Fruit fly (Drosophila melanogaster) ovary, adult (tissue): ENCODE data around the gene dlt.

ENCODE experiments used
- CG17801 ChIP-seq: fragments of 200-800 bp; optimal IDR thresholded peaks from 2 replicates; lab custom pipeline; 2019; ENCODE audit warnings: missing biosample characterization, mild to moderate bottlenecking, missing genetic modification characterization, moderate library complexity; ENCODE audit not compliant: partially characterized antibody

The dlt gene

DNA sequence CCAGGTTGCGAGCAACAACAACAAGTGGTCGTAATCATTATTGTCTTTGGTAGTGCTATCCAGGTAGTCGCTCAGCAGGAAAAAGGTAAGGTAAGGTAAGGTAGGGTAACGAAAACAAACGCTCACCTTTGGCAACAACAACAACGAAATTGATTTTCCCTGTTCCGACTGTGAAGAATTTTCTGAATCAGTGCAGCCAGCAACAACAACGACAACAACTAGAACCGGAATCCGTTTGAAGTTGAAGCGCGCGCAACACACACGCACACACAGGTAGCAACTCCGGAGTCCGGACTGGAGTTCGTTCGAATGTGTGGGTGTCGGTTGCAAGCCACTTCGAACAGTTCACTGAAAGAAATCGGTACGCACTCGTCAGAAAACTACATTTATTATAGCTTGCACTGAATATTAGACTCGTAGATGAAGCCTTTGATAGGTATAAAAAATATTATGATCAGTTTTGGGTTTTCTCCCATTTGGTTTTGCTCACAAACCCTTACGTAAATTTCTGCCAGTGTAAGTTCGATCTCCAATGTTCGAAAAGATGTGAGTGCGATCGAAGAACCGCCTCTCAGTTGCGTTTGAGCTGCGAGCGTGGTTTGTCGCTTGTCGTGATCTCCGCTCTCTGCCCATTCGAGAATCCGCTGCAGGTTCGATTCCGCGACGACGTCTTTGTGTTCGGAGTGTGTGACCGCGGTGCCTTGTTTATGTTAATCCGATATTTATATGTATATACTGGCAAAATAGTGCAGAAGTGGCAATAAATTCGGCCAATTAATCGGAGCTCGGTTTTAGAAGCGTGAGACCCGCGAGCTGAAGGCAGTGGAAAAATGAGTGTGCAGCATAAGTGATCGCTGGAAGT lies 48.6 kb downstream of the dlt start, which contains the start of gene CG13921:
TSS of gene CG13921 (plus strand) at position 570 of the 862 bp plus-strand sequence.
- peak; percentile 98 for TF ChIP-seq CG17801 (GFP tag; lab: Kevin White, UChicago)

DNA sequence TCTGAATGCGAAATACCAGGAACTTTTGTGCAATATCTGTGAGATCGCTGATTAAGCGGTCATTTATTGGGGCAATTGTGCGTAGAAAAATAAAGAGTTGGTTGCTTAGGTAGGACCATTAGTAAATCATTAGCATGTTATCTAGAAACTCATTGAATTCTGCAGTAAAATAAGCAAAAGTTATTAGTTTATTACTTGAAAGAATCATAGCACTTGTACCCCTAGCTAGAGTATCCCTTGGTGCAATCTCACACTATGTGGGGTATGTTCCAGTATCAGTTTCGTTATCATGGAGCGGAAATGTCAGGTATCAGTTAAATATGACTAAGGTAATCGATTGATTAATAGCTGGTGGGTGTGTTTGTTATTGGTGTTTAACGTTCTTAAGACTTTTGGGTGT lies 49.7 kb downstream of the dlt start:
- TF ChIP-seq CG17801 (GFP tag; lab: Kevin White, UChicago) = no peak

DNA sequence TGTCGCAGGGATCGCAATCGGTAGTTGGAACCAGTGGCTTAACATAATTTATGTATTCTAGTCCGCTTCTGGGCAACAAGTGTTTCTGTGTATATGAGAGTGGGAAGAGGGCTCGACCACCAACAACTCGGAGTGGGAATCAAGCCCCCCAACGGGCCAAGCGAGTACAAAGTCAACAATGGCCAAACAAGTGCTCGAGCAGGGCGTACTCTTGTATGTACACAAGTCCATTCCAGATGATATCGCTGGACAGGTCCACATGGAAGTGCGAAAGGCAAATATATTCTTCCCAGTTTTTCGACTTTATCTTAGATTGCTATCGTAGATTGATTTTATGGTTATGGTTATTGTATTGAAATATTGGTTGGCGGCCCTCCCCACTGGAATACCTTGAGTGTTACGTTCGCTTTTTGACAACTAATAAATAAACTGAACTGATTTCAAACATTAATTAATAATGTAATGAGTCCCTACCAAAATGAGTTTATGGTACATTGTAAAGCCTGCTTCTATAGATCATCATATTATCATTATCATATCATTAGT lies 52.5 kb downstream of the dlt start:
- TF ChIP-seq CG17801 (GFP tag; lab: Kevin White, UChicago) = no peak

DNA sequence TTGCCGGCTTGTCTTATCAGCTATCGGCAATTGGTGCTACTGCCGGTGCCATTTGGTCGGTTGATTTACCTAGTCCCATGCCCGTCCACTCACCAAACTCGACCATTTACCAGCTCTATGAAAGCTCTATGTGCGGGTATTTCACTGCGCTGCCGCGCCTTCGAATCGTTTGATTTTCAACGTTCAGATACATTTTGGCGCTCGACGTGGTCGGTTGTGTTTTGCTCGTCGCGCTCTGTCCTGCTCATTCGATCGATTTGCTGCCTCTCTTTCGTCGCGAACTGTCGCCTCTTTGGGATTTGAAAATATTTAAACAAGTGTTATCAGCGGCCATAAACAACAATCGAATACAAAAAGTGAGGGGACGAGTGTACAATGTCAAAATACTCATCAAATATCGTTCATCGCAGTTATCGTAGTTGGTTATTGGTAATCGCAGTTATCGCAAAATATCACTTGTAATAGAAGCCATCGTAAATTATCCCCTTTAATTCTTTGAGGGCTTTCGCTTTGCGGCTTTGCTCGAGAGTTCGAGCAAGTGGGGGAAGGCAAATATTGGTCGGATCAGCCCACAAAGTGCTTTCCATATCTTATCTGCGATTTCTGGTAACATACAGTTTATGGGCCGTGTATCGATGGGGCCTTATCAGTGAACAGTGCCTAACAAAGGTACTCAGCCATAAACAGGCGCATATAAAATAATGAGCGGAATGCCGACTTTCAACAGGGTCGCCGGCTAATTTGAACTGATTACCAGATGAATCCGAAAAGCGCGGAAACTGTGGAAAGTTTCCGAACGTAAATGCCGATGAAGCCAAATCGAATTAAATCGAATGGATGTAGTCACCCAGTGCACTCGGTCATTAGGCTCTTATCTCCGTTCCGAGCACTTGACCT lies 53.2 kb downstream of the dlt start:
- TF ChIP-seq CG17801 (GFP tag; lab: Kevin White, UChicago) = no peak

DNA sequence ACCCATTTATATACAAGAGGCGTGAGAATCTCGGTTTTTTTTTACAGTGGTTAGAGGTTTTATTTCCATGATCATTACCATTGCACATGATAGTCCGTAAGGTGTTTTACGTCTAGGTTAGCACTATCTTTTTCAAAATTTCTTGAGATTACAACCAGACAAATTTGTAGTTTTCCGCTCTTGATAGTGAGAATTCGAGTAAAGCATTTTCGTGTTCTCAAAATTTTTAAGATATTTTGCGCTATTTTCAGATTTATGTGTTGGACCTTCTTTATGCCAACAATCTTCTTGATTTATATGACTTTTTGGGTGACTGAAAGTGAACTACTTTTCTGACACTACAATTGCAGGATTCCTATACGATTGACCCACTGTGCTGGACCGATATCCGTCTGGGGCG lies 54.0 kb downstream of the dlt start:
- TF ChIP-seq CG17801 (GFP tag; lab: Kevin White, UChicago) = no peak

DNA sequence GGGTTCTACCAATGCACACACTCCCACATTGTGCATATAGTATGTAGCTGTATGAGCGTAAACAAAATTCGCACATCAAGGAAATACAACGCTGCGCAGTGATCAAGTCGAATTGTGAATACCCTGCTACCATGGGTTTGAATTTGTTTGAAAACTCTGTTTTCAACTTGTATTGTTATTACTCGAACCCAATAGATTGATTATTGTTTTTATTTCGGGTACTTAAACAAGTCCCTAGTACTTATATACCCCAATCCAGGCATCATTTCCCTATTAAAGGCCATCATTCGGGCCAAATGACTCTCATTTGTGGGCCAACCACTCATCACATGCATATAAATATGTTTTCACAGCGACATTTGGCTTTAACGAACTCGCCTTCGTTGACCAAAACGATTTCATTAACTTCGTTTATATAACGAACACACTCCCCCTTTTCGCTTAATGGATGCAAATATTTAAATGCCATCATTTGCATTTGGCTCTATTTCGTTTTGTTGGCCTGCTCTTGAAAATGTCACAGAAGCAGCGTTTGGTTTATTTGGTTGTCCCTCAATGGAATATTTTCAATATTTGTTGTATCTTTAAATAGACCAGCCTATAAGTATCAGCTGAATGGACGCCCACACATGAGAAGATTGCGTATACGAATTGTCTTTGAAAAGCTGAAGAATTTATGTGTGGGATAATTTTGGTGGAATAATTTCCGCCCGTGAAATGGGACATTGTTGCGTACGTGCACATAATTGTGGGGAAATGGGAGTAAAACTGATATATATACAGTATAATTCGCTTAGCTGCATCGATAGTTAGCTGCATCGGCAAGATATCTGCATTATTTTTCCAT lies 54.8 kb downstream of the dlt start:
- no peak for TF ChIP-seq CG17801 (GFP tag; lab: Kevin White, UChicago)
